Worm (Caenorhabditis elegans): ENCODE data around the gene str-97.

The str-97 gene

DNA sequence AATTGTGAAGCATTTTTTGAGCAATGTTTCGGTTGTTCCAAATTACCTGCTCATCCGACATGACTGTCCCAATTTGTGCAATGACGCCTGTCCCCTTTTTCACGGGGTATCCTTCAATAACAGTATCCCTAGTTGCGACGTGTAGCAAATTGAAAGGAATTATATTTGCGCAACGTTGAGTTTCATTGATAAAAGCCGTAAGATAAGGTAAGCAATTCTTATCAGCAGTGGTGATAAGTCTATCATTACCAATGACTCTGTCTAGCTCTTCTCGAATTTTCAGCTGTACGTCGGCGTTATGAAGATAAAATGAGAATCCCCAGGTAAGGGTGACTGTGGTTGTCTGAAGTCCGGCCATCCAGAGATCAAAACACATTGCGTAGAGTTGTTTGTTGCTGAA lies 19.1 kb upstream of the str-97 start:
- TF ChIP-seq him-1 (tag; optimal IDR thresholded peaks at IDR 0.05) (no peak), dao-5 (tag; optimal IDR thresholded peaks at IDR 0.05) (no peak), W03F9.2 (tag; optimal IDR thresholded peaks at IDR 0.05) (no peak)

DNA sequence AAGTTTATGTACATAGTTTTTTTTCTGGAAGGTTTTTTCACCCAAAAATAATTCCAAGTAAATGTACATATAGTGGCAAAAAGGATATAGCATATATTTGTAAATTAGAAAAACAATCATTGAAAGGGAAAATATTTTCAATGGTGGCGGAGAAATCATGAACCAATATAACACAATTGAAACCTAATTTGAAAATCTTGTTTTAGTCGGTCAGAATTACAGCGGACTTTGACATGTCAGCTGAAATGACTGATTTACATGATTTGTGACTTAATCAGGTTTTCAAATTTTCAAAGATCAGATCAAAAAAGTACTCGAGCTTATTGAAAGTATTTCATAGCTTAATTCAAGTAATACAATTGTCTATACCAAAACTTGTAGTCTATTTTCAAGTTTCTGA lies 16.7 kb upstream of the str-97 start, which contains the start of gene K05D4.9:
TSS of gene K05D4.9 (minus strand) at position 101 of the 400 bp plus-strand sequence.
- TF ChIP-seq dao-5 (tag; optimal IDR thresholded peaks at IDR 0.05): no peak
- TF ChIP-seq W03F9.2 (tag; optimal IDR thresholded peaks at IDR 0.05): no peak
- no peak for TF ChIP-seq him-1 (tag; optimal IDR thresholded peaks at IDR 0.05)

DNA sequence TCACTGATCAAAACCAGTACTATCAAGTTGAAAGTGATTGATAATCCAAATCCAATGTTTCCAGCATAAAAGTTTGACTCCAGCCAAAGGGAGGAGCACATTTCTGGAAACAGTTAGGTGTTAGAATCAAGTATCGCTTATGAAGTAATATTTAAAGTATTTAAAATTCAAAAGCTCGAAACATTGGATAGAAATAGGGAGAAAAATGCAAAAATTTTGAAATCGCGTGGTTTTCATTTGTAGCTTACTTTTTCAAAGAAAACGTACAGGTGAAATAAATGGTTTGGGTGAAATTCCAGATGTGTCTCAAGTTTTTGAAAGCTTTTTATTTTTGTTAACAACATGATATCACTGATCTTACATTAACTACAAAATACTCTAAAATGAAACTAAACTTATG lies 14.0 kb upstream of the str-97 start, which contains the start of gene str-111:
TSS of gene str-111 (minus strand) at position 101 of the 400 bp plus-strand sequence.
- TF ChIP-seq W03F9.2 (tag; optimal IDR thresholded peaks at IDR 0.05): no peak
- no peak for TF ChIP-seq him-1 (tag; optimal IDR thresholded peaks at IDR 0.05)
- TF ChIP-seq dao-5 (tag; optimal IDR thresholded peaks at IDR 0.05): no peak

DNA sequence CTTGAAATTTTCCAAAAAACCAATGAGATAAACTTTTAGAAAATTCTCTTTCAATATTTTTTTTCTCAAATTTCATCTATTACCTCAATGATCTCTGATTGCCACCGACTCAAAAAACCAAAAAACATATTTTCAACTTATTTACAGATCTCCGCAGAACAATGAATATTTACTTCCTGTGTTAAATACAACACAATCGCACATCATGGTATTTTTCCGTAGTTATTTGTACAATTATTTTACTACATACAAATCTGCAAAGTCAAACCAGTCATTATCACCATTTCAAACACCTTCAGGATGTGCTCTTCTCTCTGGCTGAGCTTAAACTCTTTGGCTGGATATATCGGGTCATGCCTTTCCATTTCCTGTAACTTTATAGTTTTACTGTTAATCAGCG lies 10.9 kb upstream of the str-97 start, which contains the start of gene str-108:
TSS of gene str-108 (plus strand) at position 301 of the 400 bp plus-strand sequence.
- TF ChIP-seq him-1 (tag; optimal IDR thresholded peaks at IDR 0.05) (no peak), W03F9.2 (tag; optimal IDR thresholded peaks at IDR 0.05) (no peak), dao-5 (tag; optimal IDR thresholded peaks at IDR 0.05) (no peak)

DNA sequence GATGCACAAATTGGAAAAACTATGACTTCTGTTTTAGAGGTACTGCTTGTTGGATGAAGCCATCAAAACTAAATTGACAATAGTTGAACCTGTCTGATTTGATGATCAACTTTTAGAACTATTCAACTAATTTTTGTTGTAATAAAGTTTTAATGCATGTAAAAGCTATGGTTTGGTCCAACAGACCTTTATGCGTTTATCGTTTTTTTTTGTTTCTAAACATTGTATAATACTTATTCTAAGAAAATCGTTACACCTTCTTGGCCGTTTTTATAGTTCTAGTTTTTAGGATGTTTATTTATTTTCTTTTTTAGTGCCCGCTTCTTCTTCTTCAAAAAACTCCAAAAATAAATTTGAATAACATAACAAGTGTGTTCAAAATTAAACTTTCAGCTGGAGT lies 8.7 kb upstream of the str-97 start, which contains the start of gene F10A3.12:
TSS of gene F10A3.12 (plus strand) at position 301 of the 400 bp plus-strand sequence.
- TF ChIP-seq dao-5 (tag; optimal IDR thresholded peaks at IDR 0.05): no peak
- no peak for TF ChIP-seq him-1 (tag; optimal IDR thresholded peaks at IDR 0.05)
- no peak for TF ChIP-seq W03F9.2 (tag; optimal IDR thresholded peaks at IDR 0.05)

ce11 chrV:16162124-16162735 lies 7.2 kb upstream of the str-97 start, which contains the start of the genes str-109 and F10A3.11:
Gene str-109 (minus strand): TSS chrV:16162224.
Gene F10A3.11 (plus strand): TSS chrV:16162685.
- TF ChIP-seq W03F9.2 (tag; optimal IDR thresholded peaks at IDR 0.05): no peak
- TF ChIP-seq dao-5 (tag; optimal IDR thresholded peaks at IDR 0.05): no peak
- no peak for TF ChIP-seq him-1 (tag; optimal IDR thresholded peaks at IDR 0.05)

DNA sequence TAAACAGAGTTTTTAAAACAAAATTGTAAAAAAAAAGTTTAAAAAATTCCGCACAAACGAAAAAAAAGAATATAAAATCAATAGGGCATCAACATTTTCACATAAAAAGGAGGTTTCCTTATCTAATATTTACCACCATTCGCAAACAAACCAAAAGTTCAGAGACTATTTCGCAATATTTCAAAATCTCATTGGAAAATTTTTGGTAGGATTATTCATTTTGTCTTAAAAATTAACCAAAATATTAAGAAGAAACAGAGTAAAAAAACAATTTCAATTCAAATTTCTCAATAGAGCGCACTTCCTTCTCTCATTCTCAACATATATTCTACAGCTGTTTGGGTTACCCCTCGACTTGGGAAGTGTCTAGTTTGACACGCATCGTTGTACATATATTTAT lies 5.1 kb upstream of the str-97 start:
- TF ChIP-seq dao-5 (tag; optimal IDR thresholded peaks at IDR 0.05) (no peak), W03F9.2 (tag; optimal IDR thresholded peaks at IDR 0.05) (no peak), him-1 (tag; optimal IDR thresholded peaks at IDR 0.05) (no peak)

ce11 chrV:16159594-16159993 lies 4.6 kb upstream of the str-97 start, which contains the start of gene F10A3.17:
Gene F10A3.17 (minus strand): TSS chrV:16159694.
- TF ChIP-seq W03F9.2 (tag; optimal IDR thresholded peaks at IDR 0.05) (no peak), him-1 (tag; optimal IDR thresholded peaks at IDR 0.05) (no peak), dao-5 (tag; optimal IDR thresholded peaks at IDR 0.05) (no peak)

ce11 chrV:16158391-16158790 lies 3.4 kb upstream of the str-97 start, which contains the start of gene str-99:
Gene str-99 (minus strand): TSS chrV:16158491.
- TF ChIP-seq W03F9.2 (tag; optimal IDR thresholded peaks at IDR 0.05) (no peak), dao-5 (tag; optimal IDR thresholded peaks at IDR 0.05) (no peak), him-1 (tag; optimal IDR thresholded peaks at IDR 0.05) (no peak)

DNA sequence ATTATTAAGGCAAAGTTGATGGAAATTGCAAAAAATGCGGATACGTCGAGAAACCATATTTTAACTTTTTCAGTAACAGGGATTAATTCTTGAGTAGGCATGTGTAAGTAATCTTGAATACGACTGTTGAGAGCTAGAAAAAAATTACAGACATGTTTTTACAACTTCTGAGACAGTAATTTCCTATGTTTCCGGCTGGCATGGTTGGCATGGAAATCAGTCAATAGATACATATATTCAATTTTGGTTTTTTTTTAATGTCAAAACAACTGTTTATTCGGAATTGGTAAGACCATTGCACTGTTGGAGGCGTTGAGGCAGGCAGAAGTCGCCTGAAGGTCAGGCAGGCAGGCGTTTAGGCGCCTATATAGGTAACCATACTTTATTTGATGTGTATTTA lies 1.6 kb downstream of the str-97 start, which contains the start of gene str-254:
TSS of gene str-254 (minus strand) at position 101 of the 400 bp plus-strand sequence.
- TF ChIP-seq dao-5 (tag; optimal IDR thresholded peaks at IDR 0.05): no peak
- TF ChIP-seq him-1 (tag; optimal IDR thresholded peaks at IDR 0.05): no peak
- no peak for TF ChIP-seq W03F9.2 (tag; optimal IDR thresholded peaks at IDR 0.05)

DNA sequence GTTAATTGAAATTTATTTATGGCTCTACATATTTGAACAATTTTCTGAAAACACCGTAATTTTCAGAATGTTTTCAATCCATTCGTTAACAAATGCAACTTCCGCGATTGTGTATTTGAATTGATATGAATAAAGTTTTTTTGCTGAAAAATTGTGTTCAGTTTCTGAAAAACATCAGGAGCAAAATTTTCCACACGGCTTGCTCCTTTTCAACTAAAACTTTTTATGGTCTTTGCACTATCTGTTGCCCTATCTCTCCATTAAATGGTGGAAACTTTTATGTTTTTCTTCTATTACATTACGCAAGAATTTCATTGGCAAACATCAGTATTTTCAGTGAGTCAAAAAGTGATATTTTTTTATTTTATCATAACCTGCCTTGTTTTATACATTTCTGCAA lies 6.2 kb downstream of the str-97 start, which contains the start of gene F10A3.4:
TSS of gene F10A3.4 (plus strand) at position 301 of the 400 bp plus-strand sequence.
- no peak for TF ChIP-seq W03F9.2 (tag; optimal IDR thresholded peaks at IDR 0.05)

- TF ChIP-seq dao-5 (tag; optimal IDR thresholded peaks at IDR 0.05): no peak
- no peak for TF ChIP-seq W03F9.2 (tag; optimal IDR thresholded peaks at IDR 0.05)
- TF ChIP-seq him-1 (tag; optimal IDR thresholded peaks at IDR 0.05): no peak
Measured at ce11 chrV:16145009-16145408, 10.0 kb downstream of the str-97 start.

DNA sequence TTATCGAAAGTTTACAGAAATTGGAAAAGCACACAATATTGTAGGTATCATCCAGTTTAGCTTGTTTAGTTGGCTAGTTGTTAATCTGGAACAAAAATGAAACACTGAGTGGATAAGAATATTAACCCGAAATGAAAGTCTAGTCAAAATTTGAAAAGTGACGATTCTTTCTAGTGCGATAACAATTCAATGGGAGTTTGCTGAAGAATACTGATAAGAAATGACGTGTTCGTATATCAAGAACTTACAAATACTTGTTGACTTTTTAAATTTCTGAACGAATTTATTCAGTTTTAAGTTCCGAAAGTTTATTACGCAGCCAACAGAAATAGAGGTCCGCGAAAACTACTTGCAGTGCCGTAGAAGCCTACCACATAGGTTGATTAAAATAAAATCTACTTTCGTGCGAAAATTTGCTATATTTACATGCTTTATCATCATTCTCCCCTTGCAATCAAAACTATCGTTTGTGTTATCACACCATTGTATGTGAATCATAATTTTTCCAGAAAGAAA lies 11.9 kb downstream of the str-97 start, which contains the start of gene fbxa-88:
TSS of gene fbxa-88 (minus strand) at position 51 of the 516 bp plus-strand sequence.
- TF ChIP-seq him-1 (tag; optimal IDR thresholded peaks at IDR 0.05): no peak
- no peak for TF ChIP-seq dao-5 (tag; optimal IDR thresholded peaks at IDR 0.05)
- no peak for TF ChIP-seq W03F9.2 (tag; optimal IDR thresholded peaks at IDR 0.05)

DNA sequence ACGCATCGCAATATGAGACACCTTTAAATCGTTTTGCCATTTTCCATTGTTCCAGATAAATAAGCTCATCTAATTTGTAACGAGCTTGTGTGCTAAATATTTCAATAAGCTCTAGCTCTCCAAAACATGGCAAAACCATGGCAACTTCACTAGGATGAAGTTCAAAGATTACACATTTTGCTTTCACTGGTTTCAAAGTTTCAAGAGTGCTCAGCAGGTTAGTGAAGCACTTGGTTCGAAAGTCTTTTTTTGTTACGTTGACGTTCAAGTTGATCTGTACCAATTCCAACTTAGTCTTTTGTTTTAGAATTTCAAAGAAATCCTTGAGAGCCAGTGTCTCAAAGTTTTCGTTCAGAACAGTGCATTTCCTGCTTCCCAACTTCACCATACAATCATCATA lies 12.6 kb downstream of the str-97 start, which contains the start of gene fbxa-18:
TSS of gene fbxa-18 (plus strand) at position 301 of the 400 bp plus-strand sequence.
- TF ChIP-seq him-1 (tag; optimal IDR thresholded peaks at IDR 0.05) (no peak), dao-5 (tag; optimal IDR thresholded peaks at IDR 0.05) (no peak), W03F9.2 (tag; optimal IDR thresholded peaks at IDR 0.05) (no peak)

Data from whole organism, L4/young adult.